Worm (Caenorhabditis elegans): ENCODE measurements around the gene Y22D7AL.1.

ce11 chrIII:1625660-1626275, 26.5 kb upstream of the Y22D7AL.1 start:
- TF ChIP-seq flt-1 (GFP tag; IDR thresholded peaks at IDR 0.05) (no peak), med-1 (GFP tag; optimal IDR thresholded peaks at IDR 0.05; ENCODE audit: insufficient read depth) (no peak), ztf-23 (GFP tag; IDR thresholded peaks at IDR 0.05) (no peak), ref-1 (GFP tag; conservative IDR thresholded peaks at IDR 0.05) (no peak), ztf-29 (GFP tag; IDR thresholded peaks at IDR 0.05) (no peak), cog-1 (tag; optimal IDR thresholded peaks at IDR 0.05) (no peak), T22C8.4 (GFP tag; IDR thresholded peaks at IDR 0.05) (no peak)
